Worm (Caenorhabditis elegans) whole organism, L3 larva: Measurements from ENCODE around the gene F35E8.7.

Experiments
- R02D3.7 ChIP-seq: fragments of 150-350 bp; optimal IDR thresholded peaks from 2 replicates; lab custom pipeline; 2014; ENCODE audit warnings: missing biosample characterization, missing genetic modification characterization
- ZK546.5 ChIP-seq: sonication (generic microtip); optimal IDR thresholded peaks from 2 replicates; lab custom pipeline; 2017; ENCODE audit warnings: missing biosample characterization, missing genetic modification characterization
- aly-2 ChIP-seq: fragments of 150-350 bp; optimal IDR thresholded peaks from 2 replicates; lab custom pipeline; 2014; ENCODE audit warnings: missing biosample characterization, missing genetic modification characterization
- elt-1 ChIP-seq: fragments of 150-350 bp; optimal IDR thresholded peaks from 2 replicates; lab custom pipeline; 2014; ENCODE audit warnings: missing biosample characterization, missing genetic modification characterization
- elt-3 ChIP-seq, 3 experiments: fragments of 150-350 bp in 1 of 3; sonication (generic microtip) in 2 of 3; optimal IDR thresholded peaks; 2 replicates in 2 of 3; 4 replicates in 1 of 3; lab custom pipeline; 2014 to 2017; ENCODE audit warnings: missing biosample characterization in 3 of 3, missing genetic modification characterization in 3 of 3
- lin-15B ChIP-seq: fragments of 150-350 bp; optimal IDR thresholded peaks from 2 replicates; lab custom pipeline; 2014; ENCODE audit warnings: missing biosample characterization, missing genetic modification characterization
- nhr-11 ChIP-seq: fragments of 150-350 bp; optimal IDR thresholded peaks from 2 replicates; lab custom pipeline; 2014; ENCODE audit warnings: missing biosample characterization, missing genetic modification characterization
- nhr-12 ChIP-seq: fragments of 150-350 bp; optimal IDR thresholded peaks from 2 replicates; lab custom pipeline; 2014; ENCODE audit warnings: missing biosample characterization, missing genetic modification characterization
- nhr-237 ChIP-seq: fragments of 150-350 bp; optimal IDR thresholded peaks from 2 replicates; lab custom pipeline; 2014; ENCODE audit warnings: missing biosample characterization, missing genetic modification characterization
- nhr-76 ChIP-seq: fragments of 150-350 bp; sonication (generic microtip); optimal IDR thresholded peaks from 5 replicates; lab custom pipeline; 2014; ENCODE audit warnings: missing biosample characterization, missing genetic modification characterization
- pha-4 ChIP-seq: fragments of 150-350 bp; optimal IDR thresholded peaks from 2 replicates; lab custom pipeline; 2014; ENCODE audit warnings: missing biosample characterization, missing genetic modification reagents, missing genetic modification characterization
- pqm-1 ChIP-seq: fragments of 150-350 bp; optimal IDR thresholded peaks from 2 replicates; lab custom pipeline; 2017; ENCODE audit warnings: missing biosample characterization, missing genetic modification characterization, inconsistent platforms

DNA sequence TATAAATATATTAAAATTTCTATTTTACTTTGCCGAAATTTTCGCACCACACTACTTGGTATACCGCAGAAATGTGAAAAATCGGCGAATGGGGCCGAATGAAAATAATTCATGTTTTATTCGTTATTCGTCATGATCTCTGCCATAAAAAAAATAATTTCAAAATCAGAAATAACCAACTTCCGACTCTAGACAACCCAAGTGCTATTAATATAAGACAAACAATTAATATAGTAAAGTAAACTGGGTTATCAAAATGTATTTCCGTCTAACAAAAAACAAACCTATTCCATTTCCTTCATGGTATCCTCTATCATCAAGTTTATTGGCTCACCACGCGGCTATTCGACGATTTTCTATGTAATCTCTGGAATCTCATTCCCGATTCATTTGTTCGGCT lies 48.0 kb upstream of the F35E8.7 start, which contains the start of gene srh-293:
- no peak for TF ChIP-seq ZK546.5
- no peak for TF ChIP-seq pha-4 (tag; lab: Kevin White, UChicago)
- no peak for TF ChIP-seq aly-2 (tag; lab: Kevin White, UChicago)
- TF ChIP-seq lin-15B = no peak
- TF ChIP-seq elt-1 = no peak
- no peak for TF ChIP-seq nhr-12 (tag; lab: Kevin White, UChicago)
- no peak for TF ChIP-seq pqm-1 (tag; lab: Kevin White, UChicago)
- no peak for TF ChIP-seq nhr-76 (tag; lab: Kevin White, UChicago)
- TF ChIP-seq nhr-237 = no peak
- no peak for TF ChIP-seq elt-3 (tag; optimal IDR thresholded peaks at IDR 0.05; lab: Kevin White, UChicago)
- no peak for TF ChIP-seq nhr-11 (tag; lab: Kevin White, UChicago)
- TF ChIP-seq R02D3.7 (tag; lab: Kevin White, UChicago) = no peak
